Worm (Caenorhabditis elegans): ENCODE results near the gene F38E1.3.

The F38E1.3 gene

ce11 chrV:8424840-8425814, 49.2 kb downstream of the F38E1.3 start (continued):
- TF ChIP-seq unc-62 (GFP tag; optimal IDR thresholded peaks at IDR 0.05 in 1 of 2) (peak in 1 of 2 experiments; percentile 76), unc-62 (tag; optimal IDR thresholded peaks at IDR 0.05) (no peak), mdl-1 (tag; optimal IDR thresholded peaks at IDR 0.05) (peak in 1 of 2 experiments; percentile 44), snpc-1.2 (GFP tag; IDR thresholded peaks at IDR 0.05) (0 out of 2 replicates have a peak, but pooled peaks have one; percentile 36), pha-4 (GFP tag; IDR thresholded peaks at IDR 0.05) (0 out of 2 replicates have a peak, but pooled peaks have one; percentile 13), pha-4 (tag; optimal IDR thresholded peaks at IDR 0.05) (no peak), lin-1 (GFP tag; IDR thresholded peaks at IDR 0.05) (peak; percentile 46; the same call in 1 of the 2 replicates), nhr-48 (tag; optimal IDR thresholded peaks at IDR 0.05) (peak; percentile 46), dve-1 (tag; optimal IDR thresholded peaks at IDR 0.05; ENCODE audit: insufficient read depth) (peak; percentile 87), hlh-30 (tag; optimal IDR thresholded peaks at IDR 0.05; ENCODE audit: insufficient read depth) (peak; percentile 86), ZK337.2 (GFP tag; IDR thresholded peaks at IDR 0.05) (no peak), mes-2 (tag; optimal IDR thresholded peaks at IDR 0.05; ENCODE audit: poor library complexity, severe bottlenecking) (peak; percentile 19), nhr-28 (tag; optimal IDR thresholded peaks at IDR 0.05) (peak; percentile 78), lin-13 (GFP tag; optimal IDR thresholded peaks at IDR 0.05) (no peak)

ce11 chrV:8426210-8426609, 50.3 kb downstream of the F38E1.3 start:
- no peak for TF ChIP-seq madf-5 (GFP tag; IDR thresholded peaks at IDR 0.05)
- TF ChIP-seq nhr-76 (tag; optimal IDR thresholded peaks at IDR 0.05), result no peak
- peak; percentile 6 for TF ChIP-seq dve-1 (tag; optimal IDR thresholded peaks at IDR 0.05; ENCODE audit: insufficient read depth)
- TF ChIP-seq aha-1 (tag), result peak; percentile 68
- TF ChIP-seq lsy-2 (tag; optimal IDR thresholded peaks at IDR 0.05), result peak in 1 of 2 experiments; percentile 23
- peak; percentile 14 for TF ChIP-seq nhr-48 (tag; optimal IDR thresholded peaks at IDR 0.05)
- 0 out of 2 replicates have a peak, but pooled peaks have one; percentile 17 for TF ChIP-seq lin-38 (GFP tag; IDR thresholded peaks at IDR 0.05)
- TF ChIP-seq gei-8 (GFP tag; optimal IDR thresholded peaks at IDR 0.05), result no peak
- TF ChIP-seq daf-16 (GFP tag; optimal IDR thresholded peaks at IDR 0.05), result no peak
- peak; percentile 18 for TF ChIP-seq daf-16 (tag; optimal IDR thresholded peaks at IDR 0.05)

- TF ChIP-seq snpc-1.2 (GFP tag; IDR thresholded peaks at IDR 0.05) (no peak), Y48G9A.11 (GFP tag; IDR thresholded peaks at IDR 0.05) (no peak), zfp-3 (GFP tag; conservative IDR thresholded peaks at IDR 0.05) (no peak), tra-1 (GFP tag; IDR thresholded peaks at IDR 0.05) (0 out of 2 replicates have a peak, but pooled peaks have one; percentile 8), mep-1 (tag; optimal IDR thresholded peaks at IDR 0.05) (no peak), hlh-11 (tag; optimal IDR thresholded peaks at IDR 0.05) (peak; percentile 41), unc-62 (GFP tag; optimal IDR thresholded peaks at IDR 0.05 in 1 of 2) (peak in 1 of 2 experiments; percentile 75), unc-62 (tag; optimal IDR thresholded peaks at IDR 0.05) (no peak), Y5F2A.4 (GFP tag; optimal IDR thresholded peaks at IDR 0.05) (no peak), dmd-6 (GFP tag; IDR thresholded peaks at IDR 0.05) (peak; percentile 79), daf-16 (GFP tag; optimal IDR thresholded peaks at IDR 0.05) (no peak), daf-16 (tag; optimal IDR thresholded peaks at IDR 0.05) (peak; percentile 4), cey-2 (tag; optimal IDR thresholded peaks at IDR 0.05; ENCODE audit: borderline replicate concordance, insufficient read depth) (peak; percentile 29), nhr-6 (tag; optimal IDR thresholded peaks at IDR 0.05) (no peak), ces-1 (GFP tag; optimal IDR thresholded peaks at IDR 0.05) (no peak), lin-15B (tag; optimal IDR thresholded peaks at IDR 0.05) (no peak), nhr-102 (tag; optimal IDR thresholded peaks at IDR 0.05) (no peak), F26F4.8 (GFP tag; conservative IDR thresholded peaks at IDR 0.05) (no peak), vab-7 (GFP tag; IDR thresholded peaks at IDR 0.05) (no peak), ZK337.2 (GFP tag; IDR thresholded peaks at IDR 0.05) (no peak), nhr-42 (GFP tag; IDR thresholded peaks at IDR 0.05) (no peak), dve-1 (tag; optimal IDR thresholded peaks at IDR 0.05; ENCODE audit: insufficient read depth) (no peak), nhr-41 (GFP tag; IDR thresholded peaks at IDR 0.05) (peak; percentile 40; the same call in 1 of the 2 replicates), ctbp-1 (GFP tag; IDR thresholded peaks at IDR 0.05) (no peak), daf-8 (GFP tag; IDR thresholded peaks at IDR 0.05) (no peak), nhr-76 (tag; optimal IDR thresholded peaks at IDR 0.05) (no peak), ztf-11 (tag; optimal IDR thresholded peaks at IDR 0.05) (no peak), nhr-25 (tag; optimal IDR thresholded peaks at IDR 0.05; ENCODE audit: borderline replicate concordance, insufficient read depth) (no peak)
These were observed 51.0 kb downstream of the F38E1.3 start for ce11 chrV:8426741-8427457.

Measured in whole organism, L4 larva.